Worm (Caenorhabditis elegans) whole organism, late embryonic: ENCODE data around the gene mltn-3.

Experiments
- C38D4.7 ChIP-seq: fragments of 200-800 bp; sonication (Bioruptor generic); optimal IDR thresholded peaks from 2 replicates; lab custom pipeline; 2018; ENCODE audit warnings: mild to moderate bottlenecking, missing genetic modification characterization, moderate library complexity, missing compliant biosample characterization
- K09A11.1 ChIP-seq: sonication (generic microtip); optimal IDR thresholded peaks from 2 replicates; lab custom pipeline; 2017; ENCODE audit warnings: antibody characterized with exemption, mild to moderate bottlenecking, missing genetic modification characterization, missing compliant biosample characterization; ENCODE audit not compliant: insufficient read depth
- T23F11.4 ChIP-seq: fragments of 200-800 bp; sonication (Bioruptor generic); optimal IDR thresholded peaks from 2 replicates; lab custom pipeline; 2018; ENCODE audit warnings: mild to moderate bottlenecking, missing genetic modification characterization, missing compliant biosample characterization
- Y22D7AL.16 ChIP-seq: sonication (generic microtip); optimal IDR thresholded peaks from 2 replicates; lab custom pipeline; 2016; ENCODE audit warnings: missing genetic modification characterization, missing compliant biosample characterization
- ahr-1 ChIP-seq: sonication (generic microtip); optimal IDR thresholded peaks from 2 replicates; lab custom pipeline; 2016; ENCODE audit warnings: missing genetic modification characterization, missing compliant biosample characterization
- ama-1 ChIP-seq: fragments of 150-350 bp; optimal IDR thresholded peaks from 2 replicates; lab custom pipeline; 2014
- ceh-14 ChIP-seq: sonication (generic microtip); optimal IDR thresholded peaks from 2 replicates; lab custom pipeline; 2016; ENCODE audit warnings: missing genotype, missing genetic modification characterization, missing compliant biosample characterization
- ceh-18 ChIP-seq: sonication (generic microtip); optimal IDR thresholded peaks from 2 replicates; lab custom pipeline; 2016; ENCODE audit warnings: missing genetic modification characterization, missing compliant biosample characterization
- ceh-19 ChIP-seq: fragments of 200-800 bp; sonication (Bioruptor generic); optimal IDR thresholded peaks from 2 replicates; lab custom pipeline; 2018; ENCODE audit warnings: mild to moderate bottlenecking, missing genetic modification characterization, missing compliant biosample characterization
- ceh-22 ChIP-seq: sonication (generic microtip); optimal IDR thresholded peaks from 2 replicates; lab custom pipeline; 2017; ENCODE audit warnings: missing biosample characterization, missing genetic modification characterization
- ceh-30 ChIP-seq: fragments of 150-350 bp; optimal IDR thresholded peaks from 2 replicates; lab custom pipeline; 2014; ENCODE audit warnings: missing biosample characterization, missing genetic modification characterization
- ceh-31 ChIP-seq: sonication (generic microtip); optimal IDR thresholded peaks from 2 replicates; lab custom pipeline; 2016; ENCODE audit warnings: missing genetic modification characterization, missing compliant biosample characterization
- ceh-34 ChIP-seq: sonication (generic microtip); optimal IDR thresholded peaks from 2 replicates; lab custom pipeline; 2016; ENCODE audit warnings: mild to moderate bottlenecking, missing genetic modification characterization, missing compliant biosample characterization
- ceh-48 ChIP-seq: sonication (generic microtip); optimal IDR thresholded peaks from 2 replicates; lab custom pipeline; 2016; ENCODE audit warnings: missing genetic modification characterization, inconsistent platforms, missing compliant biosample characterization
- ceh-6 ChIP-seq: fragments of 200-800 bp; sonication (Bioruptor generic); optimal IDR thresholded peaks from 2 replicates; lab custom pipeline; 2018; ENCODE audit warnings: mild to moderate bottlenecking, missing genetic modification characterization, missing compliant biosample characterization
- che-1 ChIP-seq: sonication (generic microtip); optimal IDR thresholded peaks from 2 replicates; lab custom pipeline; 2016; ENCODE audit warnings: mild to moderate bottlenecking, missing genetic modification characterization, missing compliant biosample characterization
- dmd-4 ChIP-seq: sonication (generic microtip); optimal IDR thresholded peaks from 2 replicates; lab custom pipeline; 2016; ENCODE audit warnings: borderline replicate concordance, missing genetic modification characterization, missing compliant biosample characterization
- dve-1 ChIP-seq: sonication (generic microtip); optimal IDR thresholded peaks from 2 replicates; lab custom pipeline; 2017; ENCODE audit warnings: antibody characterized with exemption, mild to moderate bottlenecking, missing genetic modification characterization, missing compliant biosample characterization
- elt-2 ChIP-seq: sonication (generic microtip); optimal IDR thresholded peaks from 2 replicates; lab custom pipeline; 2016; ENCODE audit warnings: missing genetic modification reagents, missing genetic modification characterization, missing compliant biosample characterization
- elt-4 ChIP-seq: sonication (generic microtip); optimal IDR thresholded peaks from 2 replicates; lab custom pipeline; 2016; ENCODE audit warnings: missing genetic modification characterization, missing compliant biosample characterization
- ets-4 ChIP-seq: sonication (generic microtip); optimal IDR thresholded peaks from 2 replicates; lab custom pipeline; 2016; ENCODE audit warnings: missing genetic modification characterization, missing compliant biosample characterization
- eyg-1 ChIP-seq: sonication (generic microtip); optimal IDR thresholded peaks from 2 replicates; lab custom pipeline; 2016; ENCODE audit warnings: missing genotype, missing genetic modification characterization, missing compliant biosample characterization
- fkh-10 ChIP-seq: fragments of 150-350 bp; optimal IDR thresholded peaks from 2 replicates; lab custom pipeline; 2014; ENCODE audit warnings: missing biosample characterization, missing genetic modification reagents, missing genetic modification characterization
- fkh-6 ChIP-seq: sonication (generic microtip); optimal IDR thresholded peaks from 2 replicates; lab custom pipeline; 2016; ENCODE audit warnings: missing genetic modification characterization, missing compliant biosample characterization
- hlh-15 ChIP-seq: sonication (generic microtip); optimal IDR thresholded peaks from 2 replicates; lab custom pipeline; 2016; ENCODE audit warnings: missing genetic modification characterization, missing compliant biosample characterization
- hlh-30 ChIP-seq: sonication (generic microtip); optimal IDR thresholded peaks from 2 replicates; lab custom pipeline; 2017; ENCODE audit warnings: antibody characterized with exemption, missing genetic modification characterization, missing compliant biosample characterization; ENCODE audit not compliant: insufficient read depth
- hlh-6 ChIP-seq: sonication (generic microtip); optimal IDR thresholded peaks from 2 replicates; lab custom pipeline; 2016; ENCODE audit warnings: missing genotype, missing genetic modification characterization, missing compliant biosample characterization
- lim-6 ChIP-seq: sonication (generic microtip); optimal IDR thresholded peaks from 2 replicates; lab custom pipeline; 2016; ENCODE audit warnings: missing genetic modification characterization, missing compliant biosample characterization
- mec-3 ChIP-seq: sonication (generic microtip); optimal IDR thresholded peaks from 2 replicates; lab custom pipeline; 2016; ENCODE audit warnings: borderline replicate concordance, missing genetic modification characterization, missing compliant biosample characterization
- nhr-11 ChIP-seq: fragments of 150-350 bp; optimal IDR thresholded peaks from 2 replicates; lab custom pipeline; 2014; ENCODE audit warnings: missing biosample characterization, missing genetic modification characterization
- nhr-232 ChIP-seq: sonication (generic microtip); optimal IDR thresholded peaks from 2 replicates; lab custom pipeline; 2016; ENCODE audit warnings: missing genetic modification characterization, missing compliant biosample characterization
- npax-4 ChIP-seq: sonication (generic microtip); optimal IDR thresholded peaks from 2 replicates; lab custom pipeline; 2016; ENCODE audit warnings: missing genetic modification characterization, missing compliant biosample characterization
- odd-2 ChIP-seq: sonication (generic microtip); optimal IDR thresholded peaks from 2 replicates; lab custom pipeline; 2017; ENCODE audit warnings: antibody characterized with exemption, mild to moderate bottlenecking, missing genetic modification characterization, missing compliant biosample characterization
- pat-9 ChIP-seq: fragments of 200-800 bp; sonication (Bioruptor generic); optimal IDR thresholded peaks from 2 replicates; lab custom pipeline; 2018; ENCODE audit warnings: mild to moderate bottlenecking, missing genetic modification characterization, moderate library complexity, missing compliant biosample characterization
- pax-1 ChIP-seq: fragments of 150-350 bp; optimal IDR thresholded peaks from 2 replicates; lab custom pipeline; 2014; ENCODE audit warnings: missing biosample characterization, missing genetic modification characterization
- pha-2 ChIP-seq: sonication (generic microtip); optimal IDR thresholded peaks from 2 replicates; lab custom pipeline; 2017; ENCODE audit warnings: mild to moderate bottlenecking, missing genetic modification characterization, missing compliant biosample characterization
- pros-1 ChIP-seq: fragments of 150-350 bp; optimal IDR thresholded peaks from 2 replicates; lab custom pipeline; 2014; ENCODE audit warnings: missing biosample characterization, missing genetic modification reagents, missing genetic modification characterization
- ref-2 ChIP-seq: sonication (generic microtip); optimal IDR thresholded peaks from 2 replicates; lab custom pipeline; 2016; ENCODE audit warnings: missing genetic modification characterization, missing compliant biosample characterization
- sdc-2 ChIP-seq: sonication (generic microtip); optimal IDR thresholded peaks from 2 replicates; lab custom pipeline; 2016; ENCODE audit warnings: missing genotype, missing genetic modification characterization, missing compliant biosample characterization
- sox-2 ChIP-seq: fragments of 200-800 bp; sonication (Bioruptor generic); IDR thresholded peaks from 2 replicates; pipeline ENCODE4 v1.3.6; 2022; ENCODE audit warnings: missing genetic modification reagents, missing genetic modification characterization, missing compliant biosample characterization
- syd-9 ChIP-seq: sonication (generic microtip); optimal IDR thresholded peaks from 2 replicates; lab custom pipeline; 2016; ENCODE audit warnings: mild to moderate bottlenecking, missing genetic modification characterization, moderate library complexity, missing compliant biosample characterization
- tbx-2 ChIP-seq: sonication (generic microtip); optimal IDR thresholded peaks from 2 replicates; lab custom pipeline; 2016; ENCODE audit warnings: missing genetic modification characterization, missing compliant biosample characterization
- ttx-3 ChIP-seq: sonication (generic microtip); optimal IDR thresholded peaks from 2 replicates; lab custom pipeline; 2016; ENCODE audit warnings: missing genetic modification reagents, missing genetic modification characterization, missing compliant biosample characterization
- unc-42 ChIP-seq: sonication (generic microtip); optimal IDR thresholded peaks from 2 replicates; lab custom pipeline; 2016; ENCODE audit warnings: missing genotype, missing genetic modification characterization, missing compliant biosample characterization
- zip-5 ChIP-seq: sonication (generic microtip); optimal IDR thresholded peaks from 2 replicates; lab custom pipeline; 2016; ENCODE audit warnings: missing genetic modification characterization, missing compliant biosample characterization
- ztf-16 ChIP-seq: sonication (generic microtip); optimal IDR thresholded peaks from 2 replicates; lab custom pipeline; 2017; ENCODE audit warnings: missing genetic modification characterization, missing compliant biosample characterization

mltn-3 gene

ce11 chrII:13919100-13919499 lies 3.0 kb downstream of the mltn-3 start:
- TF ChIP-seq Y22D7AL.16 (no peak), hlh-15 (no peak), hlh-6 (tag; lab: Kevin White, UChicago) (no peak), ama-1 (lab: Kevin White, UChicago) (no peak), pax-1 (tag; lab: Kevin White, UChicago) (no peak), ceh-31 (tag; lab: Kevin White, UChicago) (no peak), pros-1 (tag; lab: Kevin White, UChicago) (no peak), syd-9 (tag; lab: Kevin White, UChicago) (no peak), fkh-10 (no peak), hlh-30 (tag; lab: Kevin White, UChicago) (no peak), mec-3 (no peak), ceh-34 (tag; lab: Kevin White, UChicago) (no peak), unc-42 (no peak), ceh-48 (tag; lab: Kevin White, UChicago) (no peak), ttx-3 (no peak), nhr-11 (tag; lab: Kevin White, UChicago) (no peak), ceh-30 (tag; lab: Kevin White, UChicago) (no peak)

- no peak for TF ChIP-seq pros-1 (tag; lab: Kevin White, UChicago)
- no peak for TF ChIP-seq hlh-6 (tag; lab: Kevin White, UChicago)
- TF ChIP-seq elt-2 (tag; lab: Kevin White, UChicago): no peak
- TF ChIP-seq nhr-232 (tag; lab: Kevin White, UChicago): no peak
- no peak for TF ChIP-seq che-1 (tag; lab: Kevin White, UChicago)
- TF ChIP-seq sox-2 (GFP tag; lab: Robert Waterston, UW): no peak
Observed at ce11 chrII:13924909-13925308, 8.8 kb downstream of the mltn-3 start, which contains the start of gene mltn-5. TSS of gene mltn-5 (plus strand) at chrII:13925209.

ce11 chrII:13931944-13932343 lies 15.8 kb downstream of the mltn-3 start, which contains the start of gene hot-3:
TSS of gene hot-3 (minus strand) at chrII:13932044.
- no peak for TF ChIP-seq elt-4 (tag; lab: Kevin White, UChicago)
- TF ChIP-seq nhr-11 (tag; lab: Kevin White, UChicago): no peak
- no peak for TF ChIP-seq fkh-6 (tag; lab: Kevin White, UChicago)
- no peak for TF ChIP-seq sdc-2 (tag; lab: Kevin White, UChicago)
- TF ChIP-seq zip-5 (tag; lab: Kevin White, UChicago): no peak
- TF ChIP-seq C38D4.7 (GFP tag; lab: Kevin White, UChicago): no peak
- TF ChIP-seq ets-4 (tag; lab: Kevin White, UChicago): no peak
- TF ChIP-seq ceh-6 (GFP tag; lab: Kevin White, UChicago): no peak
- TF ChIP-seq dve-1 (tag; lab: Kevin White, UChicago): no peak
- no peak for TF ChIP-seq pros-1 (tag; lab: Kevin White, UChicago)
- TF ChIP-seq odd-2 (tag; lab: Kevin White, UChicago): no peak
- TF ChIP-seq pat-9 (tag; lab: Kevin White, UChicago): no peak
- no peak for TF ChIP-seq ceh-19 (GFP tag; lab: Kevin White, UChicago)
- no peak for TF ChIP-seq ceh-18 (tag; lab: Kevin White, UChicago)
- TF ChIP-seq ceh-14: no peak
- TF ChIP-seq, all 69 proteins: peak for 0

ce11 chrII:13933534-13933933 lies 17.4 kb downstream of the mltn-3 start:
- TF ChIP-seq pha-2: no peak
- TF ChIP-seq ceh-14: no peak
- TF ChIP-seq fkh-6 (tag; lab: Kevin White, UChicago): no peak
- TF ChIP-seq mec-3: no peak
- TF ChIP-seq tbx-2 (tag; lab: Kevin White, UChicago): no peak
- no peak for TF ChIP-seq K09A11.1 (tag; lab: Kevin White, UChicago)
- TF ChIP-seq lim-6: no peak
- no peak for TF ChIP-seq ceh-31 (tag; lab: Kevin White, UChicago)
- TF ChIP-seq ceh-22 (tag; lab: Kevin White, UChicago): no peak
- no peak for TF ChIP-seq zip-5 (tag; lab: Kevin White, UChicago)
- no peak for TF ChIP-seq T23F11.4 (GFP tag; lab: Kevin White, UChicago)
- no peak for TF ChIP-seq ref-2 (tag; lab: Kevin White, UChicago)
- TF ChIP-seq eyg-1 (tag; lab: Kevin White, UChicago): no peak
- no peak for TF ChIP-seq npax-4 (tag; lab: Kevin White, UChicago)
- TF ChIP-seq unc-42: no peak
- TF ChIP-seq pax-1 (tag; lab: Kevin White, UChicago): no peak
- TF ChIP-seq ahr-1 (tag; lab: Kevin White, UChicago): no peak
- TF ChIP-seq ztf-16 (tag; lab: Kevin White, UChicago): no peak
- TF ChIP-seq dmd-4 (tag; lab: Kevin White, UChicago): no peak
